Worm (Caenorhabditis elegans): Measurements from ENCODE around the gene mel-28.
"Not testable (repeated sequence)": the region's sequence is repeated elsewhere in the genome, so short reads cannot be mapped to it uniquely, and the experiment has no call there.

The mel-28 gene

ce11 chrIII:4781937-4782576 lies 3.8 kb upstream of the mel-28 start, which contains the start of the genes gex-5 and C38D4.10:
TSS of gene gex-5 (minus strand) at chrIII:4781987.
TSS of gene C38D4.10 (plus strand) at chrIII:4782526.
- not testable (repeated sequence) for TF ChIP-seq hmbx-1 (tag; optimal IDR thresholded peaks at IDR 0.05); pes-1 (GFP tag; IDR thresholded peaks at IDR 0.05); tbx-11 (GFP tag; IDR thresholded peaks at IDR 0.05)

DNA sequence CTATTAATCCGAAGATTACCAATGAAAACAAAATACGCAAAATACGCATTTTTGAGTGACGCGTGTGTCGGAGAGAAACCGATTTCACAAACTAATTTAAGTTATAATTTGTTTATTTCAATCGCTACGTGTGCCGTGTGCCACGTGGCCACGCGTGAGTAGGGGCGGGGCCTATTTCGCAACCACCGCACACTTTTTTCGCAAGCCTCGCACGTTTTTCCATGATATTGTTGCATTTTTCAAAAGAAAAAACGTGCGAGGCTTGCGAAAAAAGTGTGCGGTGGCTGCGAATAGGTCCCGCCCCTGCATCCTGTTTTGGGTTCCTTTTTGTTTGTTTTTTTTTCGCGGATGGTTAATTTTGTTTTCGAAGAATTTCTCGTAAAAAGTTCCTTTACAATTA lies 749 bp upstream of the mel-28 start, which contains the start of gene enu-3.2:
TSS of gene enu-3.2 (minus strand) at position 105 of the 400 bp plus-strand sequence.
- not testable (repeated sequence) for TF ChIP-seq tra-4 (tag; optimal IDR thresholded peaks at IDR 0.05); hnd-1 (tag; optimal IDR thresholded peaks at IDR 0.05); tbx-11 (GFP tag; IDR thresholded peaks at IDR 0.05)

ce11 chrIII:4792560-4793136 lies 6.8 kb downstream of the mel-28 start, which contains the start of gene mip-1:
TSS of gene mip-1 (plus strand) at chrIII:4793086.
- no peak for TF ChIP-seq ceh-13 (GFP tag; optimal IDR thresholded peaks at IDR 0.05)
- no peak for TF ChIP-seq pes-1 (GFP tag; IDR thresholded peaks at IDR 0.05)
- TF ChIP-seq hmbx-1 (tag; optimal IDR thresholded peaks at IDR 0.05): no peak
- TF ChIP-seq hnd-1 (tag; optimal IDR thresholded peaks at IDR 0.05): no peak
- no peak for TF ChIP-seq tra-4 (tag; optimal IDR thresholded peaks at IDR 0.05)
- no peak for TF ChIP-seq sea-1 (GFP tag; conservative IDR thresholded peaks at IDR 0.05)
- TF ChIP-seq tbx-37 (GFP tag; conservative IDR thresholded peaks at IDR 0.05): no peak
- no peak for TF ChIP-seq tbx-11 (GFP tag; IDR thresholded peaks at IDR 0.05)
- TF ChIP-seq ceh-36 (tag; optimal IDR thresholded peaks at IDR 0.05): no peak
- TF ChIP-seq hmg-4 (GFP tag; optimal IDR thresholded peaks at IDR 0.05): no peak
- TF ChIP-seq F13C5.2 (tag; optimal IDR thresholded peaks at IDR 0.05): no peak
- no peak for TF ChIP-seq flt-1 (GFP tag; IDR thresholded peaks at IDR 0.05)
- TF ChIP-seq scrt-1 (GFP tag; IDR thresholded peaks at IDR 0.05): no peak
- TF ChIP-seq B0310.2 (tag; optimal IDR thresholded peaks at IDR 0.05): no peak
- TF ChIP-seq ets-7 (tag; optimal IDR thresholded peaks at IDR 0.05): no peak
- TF ChIP-seq aly-1 (tag; optimal IDR thresholded peaks at IDR 0.05): no peak
- no peak for TF ChIP-seq ama-1 (optimal IDR thresholded peaks at IDR 0.05)

ce11 chrIII:4796039-4796438 lies 10.2 kb downstream of the mel-28 start:
- TF ChIP-seq ceh-13 (GFP tag; optimal IDR thresholded peaks at IDR 0.05) (no peak), hmg-4 (GFP tag; optimal IDR thresholded peaks at IDR 0.05) (peak; percentile 29), aly-1 (tag; optimal IDR thresholded peaks at IDR 0.05) (no peak), ets-7 (tag; optimal IDR thresholded peaks at IDR 0.05) (no peak)

- TF ChIP-seq tra-4 (tag; optimal IDR thresholded peaks at IDR 0.05): no peak
- TF ChIP-seq ceh-36 (tag; optimal IDR thresholded peaks at IDR 0.05): no peak
- TF ChIP-seq tbx-37 (GFP tag; conservative IDR thresholded peaks at IDR 0.05): no peak
- TF ChIP-seq ets-7 (tag; optimal IDR thresholded peaks at IDR 0.05): no peak
- TF ChIP-seq hmg-4 (GFP tag; optimal IDR thresholded peaks at IDR 0.05): no peak
- no peak for TF ChIP-seq scrt-1 (GFP tag; IDR thresholded peaks at IDR 0.05)
- no peak for TF ChIP-seq pes-1 (GFP tag; IDR thresholded peaks at IDR 0.05)
- TF ChIP-seq aly-1 (tag; optimal IDR thresholded peaks at IDR 0.05): no peak
- no peak for TF ChIP-seq hnd-1 (tag; optimal IDR thresholded peaks at IDR 0.05)
- no peak for TF ChIP-seq ama-1 (optimal IDR thresholded peaks at IDR 0.05)
- TF ChIP-seq hmbx-1 (tag; optimal IDR thresholded peaks at IDR 0.05): no peak
- TF ChIP-seq F13C5.2 (tag; optimal IDR thresholded peaks at IDR 0.05): no peak
- no peak for TF ChIP-seq tbx-11 (GFP tag; IDR thresholded peaks at IDR 0.05)
- no peak for TF ChIP-seq sea-1 (GFP tag; conservative IDR thresholded peaks at IDR 0.05)
- TF ChIP-seq ceh-13 (GFP tag; optimal IDR thresholded peaks at IDR 0.05): no peak
- no peak for TF ChIP-seq flt-1 (GFP tag; IDR thresholded peaks at IDR 0.05)
- no peak for TF ChIP-seq B0310.2 (tag; optimal IDR thresholded peaks at IDR 0.05)
Measured at ce11 chrIII:4796536-4796935, 10.7 kb downstream of the mel-28 start, which contains the start of gene tag-325. TSS of gene tag-325 (plus strand) at chrIII:4796836.

- TF ChIP-seq scrt-1 (GFP tag; IDR thresholded peaks at IDR 0.05) (no peak), pes-1 (GFP tag; IDR thresholded peaks at IDR 0.05) (no peak), F13C5.2 (tag; optimal IDR thresholded peaks at IDR 0.05) (no peak), ama-1 (optimal IDR thresholded peaks at IDR 0.05) (no peak), tbx-37 (GFP tag; conservative IDR thresholded peaks at IDR 0.05) (no peak), flt-1 (GFP tag; IDR thresholded peaks at IDR 0.05) (no peak), aly-1 (tag; optimal IDR thresholded peaks at IDR 0.05) (no peak), ceh-36 (tag; optimal IDR thresholded peaks at IDR 0.05) (no peak)
Measured at ce11 chrIII:4802707-4803106, 16.8 kb downstream of the mel-28 start, which contains the start of gene metl-5. TSS of gene metl-5 (plus strand) at chrIII:4803007.

ce11 chrIII:4806345-4806744 lies 20.5 kb downstream of the mel-28 start:
- TF ChIP-seq tbx-37 (GFP tag; conservative IDR thresholded peaks at IDR 0.05): no peak
- TF ChIP-seq tbx-11 (GFP tag; IDR thresholded peaks at IDR 0.05): no peak
- no peak for TF ChIP-seq pes-1 (GFP tag; IDR thresholded peaks at IDR 0.05)
- no peak for TF ChIP-seq aly-1 (tag; optimal IDR thresholded peaks at IDR 0.05)
- TF ChIP-seq flt-1 (GFP tag; IDR thresholded peaks at IDR 0.05): no peak
- TF ChIP-seq ceh-13 (GFP tag; optimal IDR thresholded peaks at IDR 0.05): no peak
- TF ChIP-seq scrt-1 (GFP tag; IDR thresholded peaks at IDR 0.05): no peak
- no peak for TF ChIP-seq B0310.2 (tag; optimal IDR thresholded peaks at IDR 0.05)
- TF ChIP-seq sea-1 (GFP tag; conservative IDR thresholded peaks at IDR 0.05): no peak
- TF ChIP-seq hnd-1 (tag; optimal IDR thresholded peaks at IDR 0.05): no peak
- TF ChIP-seq tra-4 (tag; optimal IDR thresholded peaks at IDR 0.05): no peak
- TF ChIP-seq ets-7 (tag; optimal IDR thresholded peaks at IDR 0.05): no peak
- no peak for TF ChIP-seq F13C5.2 (tag; optimal IDR thresholded peaks at IDR 0.05)
- TF ChIP-seq hmbx-1 (tag; optimal IDR thresholded peaks at IDR 0.05): no peak
- no peak for TF ChIP-seq ceh-36 (tag; optimal IDR thresholded peaks at IDR 0.05)
- TF ChIP-seq hmg-4 (GFP tag; optimal IDR thresholded peaks at IDR 0.05): no peak
- TF ChIP-seq ama-1 (optimal IDR thresholded peaks at IDR 0.05): no peak
